Fruit fly (Drosophila melanogaster): ENCODE measurements around the gene Apc2.

The Apc2 gene

DNA sequence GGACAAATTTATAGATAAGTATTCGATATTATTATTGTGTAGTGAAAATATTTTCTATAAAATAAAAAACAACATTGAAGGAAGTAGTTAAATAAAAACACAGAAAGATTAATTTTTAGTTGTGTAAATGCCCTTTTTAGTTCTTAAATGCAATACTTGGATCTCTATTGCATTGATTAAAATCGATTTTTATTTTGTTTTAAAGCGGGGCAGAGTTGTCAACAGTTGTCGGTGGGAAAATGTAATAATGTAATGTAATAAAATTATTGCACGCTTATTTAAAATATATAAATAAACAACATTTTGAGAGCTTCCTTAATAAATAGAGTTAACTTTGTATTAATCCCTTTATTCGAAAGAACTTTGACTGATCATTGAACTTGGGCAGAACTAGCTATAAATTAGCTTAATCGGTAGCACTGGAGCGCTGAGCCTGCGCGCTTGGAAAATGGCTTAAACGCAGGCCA lies at the start of gene Apc2:
Apc2 (plus strand) TSS at position 411 of the 467 bp plus-strand sequence.
- TF ChIP-seq CG8478 (optimal IDR thresholded peaks at IDR 0.05) (no peak), CTCF (optimal IDR thresholded peaks at IDR 0.05) (no peak)

- TF ChIP-seq CG8478 (optimal IDR thresholded peaks at IDR 0.05), result no peak
- TF ChIP-seq CTCF (optimal IDR thresholded peaks at IDR 0.05), result no peak
Measured at dm6 chr3R:24116180-24116579, 47.6 kb upstream of the Apc2 start, which contains the start of gene CG13607. Gene CG13607 (minus strand): TSS chr3R:24116322.

DNA sequence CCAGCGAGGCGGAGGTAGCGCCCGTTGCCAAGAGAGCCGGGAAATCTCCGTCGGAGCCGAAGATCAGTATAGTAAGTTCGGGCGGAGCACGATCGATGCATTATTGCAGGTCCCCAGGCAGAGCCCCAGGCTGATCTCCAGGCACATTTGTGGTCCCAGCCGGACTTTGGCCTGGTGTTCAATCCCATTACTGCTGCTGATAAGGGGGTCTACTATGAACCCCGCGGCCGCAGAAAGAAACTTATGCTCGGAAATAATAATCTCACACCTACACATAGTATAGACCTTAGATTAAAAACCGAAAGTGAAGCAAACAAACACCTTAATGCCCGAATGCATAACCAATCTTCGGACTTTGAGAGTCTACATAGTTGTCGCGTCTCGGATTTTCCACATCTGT lies 46.8 kb upstream of the Apc2 start:
- TF ChIP-seq CG8478 (optimal IDR thresholded peaks at IDR 0.05) (no peak), CTCF (optimal IDR thresholded peaks at IDR 0.05) (no peak)

- no peak for TF ChIP-seq CG8478 (optimal IDR thresholded peaks at IDR 0.05)
- no peak for TF ChIP-seq CTCF (optimal IDR thresholded peaks at IDR 0.05)
Measured at dm6 chr3R:24121669-24122068, 42.1 kb upstream of the Apc2 start.

DNA sequence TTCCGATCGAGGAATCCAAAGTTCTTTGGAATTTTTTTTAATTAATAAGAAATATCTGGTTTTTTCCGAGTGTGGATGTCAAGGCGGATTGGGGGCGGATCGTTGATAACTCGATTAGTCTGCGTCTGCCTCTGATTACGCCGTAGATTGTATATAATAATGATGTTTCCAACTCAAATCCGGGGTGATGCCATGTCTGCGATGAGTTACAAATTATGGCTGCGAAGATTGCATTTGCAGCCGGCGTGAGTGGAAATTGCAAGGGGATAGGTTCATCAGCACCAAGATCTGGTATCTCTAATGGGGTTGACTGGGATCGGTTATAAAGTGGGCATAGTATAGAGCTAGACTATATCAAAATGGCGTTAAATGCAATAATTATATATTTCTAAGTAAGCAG lies 41.4 kb upstream of the Apc2 start:
- TF ChIP-seq CG8478 (optimal IDR thresholded peaks at IDR 0.05) (no peak), CTCF (optimal IDR thresholded peaks at IDR 0.05) (no peak)

DNA sequence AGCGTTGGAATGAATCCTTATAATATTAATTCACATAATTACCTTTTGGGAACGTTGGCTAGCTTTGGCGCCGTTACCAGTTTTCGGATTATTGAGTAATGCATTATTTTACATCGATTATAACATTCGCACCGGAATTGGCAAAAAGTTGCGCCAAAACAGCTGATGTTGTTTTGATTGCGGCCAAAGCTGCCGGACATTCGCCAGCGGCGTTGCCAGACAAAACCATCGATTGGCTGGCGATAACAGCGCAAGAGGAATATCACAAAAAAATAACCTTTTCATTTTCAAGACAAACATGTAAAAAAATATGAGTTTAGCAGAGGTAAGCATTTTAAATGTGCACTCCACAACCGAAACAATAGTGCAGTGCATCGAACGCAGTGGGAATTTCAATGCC lies 33.7 kb upstream of the Apc2 start, which contains the start of the genes GatB and Tsc1:
GatB (minus strand) TSS at position 176 of the 400 bp plus-strand sequence.
Tsc1 (plus strand) TSS at position 228 of the 400 bp plus-strand sequence.
- peak in 1 of 2 experiments; percentile 12 for TF ChIP-seq CTCF (optimal IDR thresholded peaks at IDR 0.05)
- no peak for TF ChIP-seq CG8478 (optimal IDR thresholded peaks at IDR 0.05)

dm6 chr3R:24134580-24134979 lies 29.2 kb upstream of the Apc2 start, which contains the start of gene Sec10:
Gene Sec10 (plus strand): TSS chr3R:24134831.
- no peak for TF ChIP-seq CTCF (optimal IDR thresholded peaks at IDR 0.05)
- TF ChIP-seq CG8478 (optimal IDR thresholded peaks at IDR 0.05), result no peak

dm6 chr3R:24137311-24137945 lies 26.3 kb upstream of the Apc2 start, which contains the start of gene Npc2f:
Gene Npc2f (plus strand): TSS chr3R:24137895.
- no peak for TF ChIP-seq CTCF (optimal IDR thresholded peaks at IDR 0.05)
- no peak for TF ChIP-seq CG8478 (optimal IDR thresholded peaks at IDR 0.05)

- TF ChIP-seq CG8478 (optimal IDR thresholded peaks at IDR 0.05), result no peak
- no peak for TF ChIP-seq CTCF (optimal IDR thresholded peaks at IDR 0.05)
Measured at dm6 chr3R:24138478-24139455, 25.0 kb upstream of the Apc2 start.

- TF ChIP-seq CG8478 (optimal IDR thresholded peaks at IDR 0.05) (no peak), CTCF (optimal IDR thresholded peaks at IDR 0.05) (no peak)
Measured at dm6 chr3R:24139646-24140130, 24.1 kb upstream of the Apc2 start.

- TF ChIP-seq CG8478 (optimal IDR thresholded peaks at IDR 0.05) (no peak), CTCF (optimal IDR thresholded peaks at IDR 0.05) (no peak)
Measured at dm6 chr3R:24141013-24141592, 22.7 kb upstream of the Apc2 start, which contains the start of gene Kal1. Gene Kal1 (plus strand): TSS chr3R:24141395.

- TF ChIP-seq CG8478 (optimal IDR thresholded peaks at IDR 0.05) (no peak), CTCF (optimal IDR thresholded peaks at IDR 0.05) (no peak)
Measured at dm6 chr3R:24142971-24143370, 20.8 kb upstream of the Apc2 start.

DNA sequence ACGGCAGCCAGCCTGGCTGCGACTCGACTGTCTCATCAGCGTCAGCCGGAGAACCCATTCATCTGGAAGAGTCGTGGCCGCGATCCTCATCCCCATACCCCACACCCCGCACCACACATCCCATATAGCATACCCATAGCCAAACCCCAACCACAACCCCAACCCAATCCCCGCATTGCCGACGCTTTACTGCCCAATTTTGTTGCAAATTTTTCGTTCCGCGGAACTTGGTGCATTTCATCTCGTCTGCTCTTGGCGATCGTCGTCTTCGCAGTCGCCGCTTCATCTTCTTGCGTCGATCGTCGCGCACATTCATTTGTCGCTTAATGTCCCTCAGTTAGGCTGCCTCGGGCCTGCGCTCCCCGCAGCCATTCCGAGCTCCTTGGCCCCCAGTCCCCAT lies 20.4 kb upstream of the Apc2 start:
- TF ChIP-seq CG8478 (optimal IDR thresholded peaks at IDR 0.05), result no peak

- no peak for TF ChIP-seq CG8478 (optimal IDR thresholded peaks at IDR 0.05)
- TF ChIP-seq CTCF (optimal IDR thresholded peaks at IDR 0.05), result no peak
Measured at dm6 chr3R:24143779-24144178, 20.0 kb upstream of the Apc2 start.

- TF ChIP-seq CTCF (optimal IDR thresholded peaks at IDR 0.05) (no peak), CG8478 (optimal IDR thresholded peaks at IDR 0.05) (no peak)
Measured at dm6 chr3R:24144542-24144941, 19.2 kb upstream of the Apc2 start.

Measured in S2 (cell line).